Fruit fly (Drosophila melanogaster) whole organism, adult: ENCODE results near the gene CG9920.

ENCODE experiments used
- CG33017 ChIP-seq: fragments of 200-800 bp; sonication (Bioruptor generic); optimal IDR thresholded peaks from 2 replicates; lab custom pipeline; 2018; ENCODE audit warnings: missing biosample characterization, mild to moderate bottlenecking, missing genetic modification characterization, moderate library complexity
- CG5204 ChIP-seq: fragments of 200-800 bp; sonication (Bioruptor generic); optimal IDR thresholded peaks from 2 replicates; lab custom pipeline; 2016; ENCODE audit warnings: missing biosample characterization, missing genetic modification characterization
- CG7045 ChIP-seq: fragments of 200-800 bp; sonication (Bioruptor generic); optimal IDR thresholded peaks from 2 replicates; lab custom pipeline; 2017; ENCODE audit warnings: missing biosample characterization, mild to moderate bottlenecking, missing genetic modification characterization
- CG7101 ChIP-seq: fragments of 200-800 bp; sonication (Bioruptor generic); optimal IDR thresholded peaks from 2 replicates; lab custom pipeline; 2018; ENCODE audit warnings: missing biosample characterization, mild to moderate bottlenecking, missing genetic modification characterization, moderate library complexity
- Crg-1 ChIP-seq: fragments of 200-800 bp; sonication (Bioruptor generic); optimal IDR thresholded peaks from 2 replicates; lab custom pipeline; 2016; ENCODE audit warnings: missing biosample characterization, missing genetic modification characterization

- TF ChIP-seq Crg-1 (GFP tag; lab: Kevin White, UChicago) (peak; percentile 14), CG33017 (peak; percentile 74), CG7101 (tag; lab: Kevin White, UChicago) (peak; percentile 75), CG7045 (GFP tag; lab: Kevin White, UChicago) (peak; percentile 84), CG5204 (GFP tag; lab: Kevin White, UChicago) (peak; percentile 83)
Observed at dm6 chr3R:14052182-14053036, 45.5 kb downstream of the CG9920 start.
